Worm (Caenorhabditis elegans): Measurements from ENCODE around the gene ucp-4.

- TF ChIP-seq elt-3 (tag; optimal IDR thresholded peaks at IDR 0.05) (no peak), nhr-19 (GFP tag; conservative IDR thresholded peaks at IDR 0.05) (0 out of 2 replicates have a peak, but pooled peaks have one; percentile 25), unc-62 (GFP tag; optimal IDR thresholded peaks at IDR 0.05) (no peak), unc-86 (tag; optimal IDR thresholded peaks at IDR 0.05) (no peak), aha-1 (tag; optimal IDR thresholded peaks at IDR 0.05) (no peak), lin-39 (tag; optimal IDR thresholded peaks at IDR 0.05) (no peak)
Observed at ce11 chrV:9342965-9343628, 9.0 kb downstream of the ucp-4 start.
